Worm (Caenorhabditis elegans): Measurements from ENCODE around the gene pfkb-1.2.

The pfkb-1.2 gene

ce11 chrIV:5967035-5967499, 25.3 kb downstream of the pfkb-1.2 start (continued):
- peak; percentile 87 for TF ChIP-seq spr-1 (tag; optimal IDR thresholded peaks at IDR 0.05)
- no peak for TF ChIP-seq ztf-11 (tag; optimal IDR thresholded peaks at IDR 0.05)
- peak; percentile 98 for TF ChIP-seq dve-1 (tag; optimal IDR thresholded peaks at IDR 0.05; ENCODE audit: insufficient read depth)
- TF ChIP-seq lin-1 (GFP tag; IDR thresholded peaks at IDR 0.05): peak; percentile 90
- peak; percentile 47 for TF ChIP-seq jun-1 (tag; optimal IDR thresholded peaks at IDR 0.05)
- no peak for TF ChIP-seq unc-62 (GFP tag; optimal IDR thresholded peaks at IDR 0.05 in 1 of 2)
- no peak for TF ChIP-seq unc-62 (tag; optimal IDR thresholded peaks at IDR 0.05)
- TF ChIP-seq nhr-11 (tag; optimal IDR thresholded peaks at IDR 0.05): peak; percentile 79
- peak; percentile 86 for TF ChIP-seq hmg-1.1 (GFP tag; IDR thresholded peaks at IDR 0.05)
- peak; percentile 76 for TF ChIP-seq zfp-2 (tag; optimal IDR thresholded peaks at IDR 0.05)
- peak; percentile 78 for TF ChIP-seq zip-2 (tag; optimal IDR thresholded peaks at IDR 0.05)
- peak; percentile 95 for TF ChIP-seq vab-7 (GFP tag; IDR thresholded peaks at IDR 0.05)
- no peak for TF ChIP-seq lin-15B (tag; optimal IDR thresholded peaks at IDR 0.05)
- 0 out of 2 replicates have a peak, but pooled peaks have one; percentile 58 for TF ChIP-seq ZK337.2 (GFP tag; IDR thresholded peaks at IDR 0.05)

- TF ChIP-seq unc-62 (GFP tag; optimal IDR thresholded peaks at IDR 0.05 in 1 of 2) (peak in 1 of 2 experiments; percentile 62), unc-62 (tag; optimal IDR thresholded peaks at IDR 0.05) (no peak), Y5F2A.4 (GFP tag; optimal IDR thresholded peaks at IDR 0.05) (no peak), nhr-76 (tag; optimal IDR thresholded peaks at IDR 0.05) (no peak), daf-19 (GFP tag; conservative IDR thresholded peaks at IDR 0.05) (no peak), lin-39 (tag; optimal IDR thresholded peaks at IDR 0.05) (no peak), lin-29 (GFP tag; IDR thresholded peaks at IDR 0.05) (no peak), dmd-6 (GFP tag; IDR thresholded peaks at IDR 0.05) (no peak)
Observed at ce11 chrIV:5970526-5970925, 28.8 kb downstream of the pfkb-1.2 start.

ce11 chrIV:5973947-5974495, 32.3 kb downstream of the pfkb-1.2 start:
- TF ChIP-seq Y5F2A.4 (GFP tag; optimal IDR thresholded peaks at IDR 0.05): no peak
- no peak for TF ChIP-seq lir-3 (tag; optimal IDR thresholded peaks at IDR 0.05)
- 0 out of 2 replicates have a peak, but pooled peaks have one; percentile 13 for TF ChIP-seq saeg-2 (GFP tag; IDR thresholded peaks at IDR 0.05)
- no peak for TF ChIP-seq nhr-76 (tag; optimal IDR thresholded peaks at IDR 0.05)
- TF ChIP-seq spr-1 (tag; optimal IDR thresholded peaks at IDR 0.05): no peak
- no peak for TF ChIP-seq nhr-11 (tag; optimal IDR thresholded peaks at IDR 0.05)
- TF ChIP-seq dmd-9 (GFP tag; IDR thresholded peaks at IDR 0.05): no peak
- TF ChIP-seq unc-39 (tag; optimal IDR thresholded peaks at IDR 0.05): no peak
- TF ChIP-seq egl-27 (tag; optimal IDR thresholded peaks at IDR 0.05): no peak
- TF ChIP-seq daf-8 (GFP tag; IDR thresholded peaks at IDR 0.05): no peak
- TF ChIP-seq unc-130 (GFP tag; optimal IDR thresholded peaks at IDR 0.05): no peak
- no peak for TF ChIP-seq F44E2.7 (GFP tag; IDR thresholded peaks at IDR 0.05)
- TF ChIP-seq nhr-25 (tag; optimal IDR thresholded peaks at IDR 0.05; ENCODE audit: borderline replicate concordance, insufficient read depth): no peak
- peak; percentile 60 for TF ChIP-seq mep-1 (tag; optimal IDR thresholded peaks at IDR 0.05)
- peak; percentile 40 for TF ChIP-seq lin-39 (tag; optimal IDR thresholded peaks at IDR 0.05)
- TF ChIP-seq daf-19 (GFP tag; conservative IDR thresholded peaks at IDR 0.05): no peak
- no peak for TF ChIP-seq Y105C5A.15 (GFP tag; IDR thresholded peaks at IDR 0.05)
- no peak for TF ChIP-seq jun-1 (tag; optimal IDR thresholded peaks at IDR 0.05)
- TF ChIP-seq hif-1 (tag; optimal IDR thresholded peaks at IDR 0.05): no peak
- TF ChIP-seq ZK546.5 (tag; optimal IDR thresholded peaks at IDR 0.05): no peak
- no peak for TF ChIP-seq aly-2 (tag; optimal IDR thresholded peaks at IDR 0.05)
- no peak for TF ChIP-seq madf-9 (GFP tag; conservative IDR thresholded peaks at IDR 0.05)
- TF ChIP-seq mdt-29 (GFP tag; IDR thresholded peaks at IDR 0.05): no peak
- no peak for TF ChIP-seq pqm-1 (tag; optimal IDR thresholded peaks at IDR 0.05)
- TF ChIP-seq spr-3 (GFP tag; optimal IDR thresholded peaks at IDR 0.05): no peak
- TF ChIP-seq pha-4 (GFP tag; IDR thresholded peaks at IDR 0.05): no peak
- no peak for TF ChIP-seq pha-4 (tag; optimal IDR thresholded peaks at IDR 0.05)
- TF ChIP-seq ceh-82 (tag; optimal IDR thresholded peaks at IDR 0.05): no peak
- peak; percentile 16 for TF ChIP-seq mxl-3 (GFP tag; optimal IDR thresholded peaks at IDR 0.05)
- no peak for TF ChIP-seq F10B5.3 (tag; optimal IDR thresholded peaks at IDR 0.05)
- no peak for TF ChIP-seq gei-8 (GFP tag; optimal IDR thresholded peaks at IDR 0.05)
- peak; percentile 18; the same call in 1 of the 2 replicates for TF ChIP-seq snpc-1.2 (GFP tag; IDR thresholded peaks at IDR 0.05)
- TF ChIP-seq sdz-12 (GFP tag; optimal IDR thresholded peaks at IDR 0.05): no peak
- TF ChIP-seq attf-4 (tag; optimal IDR thresholded peaks at IDR 0.05): no peak

Data from whole organism, L4 larva.